In the genomic region with DNA sequence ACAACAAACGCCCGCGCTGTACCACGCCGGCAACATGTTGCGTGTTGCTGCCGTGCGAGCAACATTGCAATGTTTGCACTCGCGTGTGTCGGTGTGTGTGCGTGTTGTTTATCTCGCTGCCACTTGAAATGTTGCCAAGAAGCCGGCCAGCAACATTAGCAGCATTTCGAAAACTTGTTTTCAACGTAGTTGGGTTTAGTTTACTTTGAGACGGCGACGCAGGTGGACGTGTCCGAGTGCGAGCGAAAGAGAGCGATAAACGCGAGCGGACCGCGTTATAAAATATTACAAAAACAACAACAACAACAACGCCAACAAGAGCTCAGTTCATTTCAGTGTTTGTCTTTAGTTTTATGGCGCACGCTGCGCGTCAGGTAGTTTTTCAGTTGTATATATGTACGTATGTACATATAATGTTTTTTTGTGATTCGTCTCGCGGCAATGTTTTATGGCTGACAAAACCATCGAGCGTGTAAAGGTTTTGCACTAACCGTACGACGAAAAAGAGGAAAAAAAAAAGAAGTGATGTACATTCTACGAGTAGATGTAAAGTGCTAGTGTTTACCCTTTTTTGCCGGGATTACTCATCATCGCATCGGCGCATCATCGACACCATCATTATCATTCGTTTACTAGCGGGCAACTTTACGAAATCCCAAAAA, we compare ENCODE assay signal across 5 fruit fly cellular contexts.
TF ChIP-seq lines count a peak whose summit lies in the region.

A gene (plus strand): TSS at position 196 of the 662 bp plus-strand sequence.

- TF ChIP-seq CTCF in whole organism, embryonic (GFP tag; optimal IDR thresholded peaks at IDR 0.05; lab: Kevin White, UChicago) = peak; percentile 37

TF ChIP-seq in whole organism, adult, 20 proteins besides CTCF, POLR2A, EP300 and RAD21 (continues in another document):
- TF ChIP-seq pad (GFP tag; optimal IDR thresholded peaks at IDR 0.05; lab: Kevin White, UChicago) = peak; percentile 22
- TF ChIP-seq kay (GFP tag; lab: Kevin White, UChicago; ENCODE audit: borderline replicate concordance) = peak; percentile 58
- peak; percentile 47 for TF ChIP-seq toe (GFP tag; optimal IDR thresholded peaks at IDR 0.05; lab: Kevin White, UChicago)
- no peak for TF ChIP-seq CG5204 (GFP tag; optimal IDR thresholded peaks at IDR 0.05; lab: Kevin White, UChicago)
- TF ChIP-seq Clk (GFP tag; optimal IDR thresholded peaks at IDR 0.05; lab: Kevin White, UChicago) = no peak
- peak; percentile 82 for TF ChIP-seq CG12768 (GFP tag; optimal IDR thresholded peaks at IDR 0.05; lab: Kevin White, UChicago)
- TF ChIP-seq cnc (optimal IDR thresholded peaks at IDR 0.05; lab: Kevin White, UChicago) = no peak
- peak; percentile 37 for TF ChIP-seq CG11617 (GFP tag; optimal IDR thresholded peaks at IDR 0.05; lab: Kevin White, UChicago)
- peak; percentile 59 for TF ChIP-seq CG33017 (tag; optimal IDR thresholded peaks at IDR 0.05; lab: Kevin White, UChicago)
- TF ChIP-seq Mnt (GFP tag; optimal IDR thresholded peaks at IDR 0.05; lab: Kevin White, UChicago) = peak; percentile 82
- TF ChIP-seq bab1 (GFP tag; optimal IDR thresholded peaks at IDR 0.05; lab: Kevin White, UChicago) = peak; percentile 50
- peak; percentile 60 for TF ChIP-seq Hr96 (GFP tag; optimal IDR thresholded peaks at IDR 0.05; lab: Kevin White, UChicago)
- peak; percentile 62 for TF ChIP-seq CG7101 (tag; optimal IDR thresholded peaks at IDR 0.05; lab: Kevin White, UChicago)
- TF ChIP-seq cic (GFP tag; optimal IDR thresholded peaks at IDR 0.05; lab: Kevin White, UChicago) = peak; percentile 62
- TF ChIP-seq CG1620 (GFP tag; optimal IDR thresholded peaks at IDR 0.05; lab: Kevin White, UChicago) = no peak
- TF ChIP-seq tj (GFP tag; optimal IDR thresholded peaks at IDR 0.05; lab: Kevin White, UChicago) = peak; percentile 72

TF ChIP-seq in whole organism, embryonic, 481 proteins besides CTCF, POLR2A, EP300 and RAD21 (continues in another document):
- TF ChIP-seq D19B (GFP tag; optimal IDR thresholded peaks at IDR 0.05; lab: Kevin White, UChicago) (no peak), CG7745 (tag; optimal IDR thresholded peaks at IDR 0.05; lab: Kevin White, UChicago) (no peak), CG18262 (tag; optimal IDR thresholded peaks at IDR 0.05; lab: Kevin White, UChicago) (no peak), CG42726 (GFP tag; IDR thresholded peaks at IDR 0.05; lab: Robert Waterston, UW; ENCODE audit: partially characterized antibody) (peak; percentile 54; the same call in 1 of the 2 replicates), CG10979 (tag; optimal IDR thresholded peaks at IDR 0.05; lab: Kevin White, UChicago) (no peak), chm (GFP tag; IDR thresholded peaks at IDR 0.05; lab: Robert Waterston, UW) (peak; percentile 78), CG7987 (GFP tag; optimal IDR thresholded peaks at IDR 0.05; lab: Kevin White, UChicago) (peak; percentile 81), E2f1 (GFP tag; IDR thresholded peaks at IDR 0.05; lab: Robert Waterston, UW) (no peak), Gug (GFP tag; IDR thresholded peaks at IDR 0.05; lab: Robert Waterston, UW) (no peak), Usf (GFP tag; optimal IDR thresholded peaks at IDR 0.05; lab: Kevin White, UChicago) (no peak), CG10565 (GFP tag; optimal IDR thresholded peaks at IDR 0.05; lab: Kevin White, UChicago) (no peak), Xrp1 (GFP tag; IDR thresholded peaks at IDR 0.05; lab: Robert Waterston, UW) (no peak; the same call in 1 of the 2 replicates), tup (GFP tag; optimal IDR thresholded peaks at IDR 0.05; lab: Kevin White, UChicago) (no peak), CG9876 (GFP tag; optimal IDR thresholded peaks at IDR 0.05; lab: Kevin White, UChicago) (peak; percentile 3), hkb (optimal IDR thresholded peaks at IDR 0.05; lab: Kevin White, UChicago) (no peak), hkb (GFP tag; IDR thresholded peaks at IDR 0.05; lab: Robert Waterston, UW) (peak; percentile 75), Blimp-1 (GFP tag; optimal IDR thresholded peaks at IDR 0.05; lab: Kevin White, UChicago) (peak; percentile 11)

TF ChIP-seq in whole organism, prepupa, 60 proteins besides CTCF, POLR2A, EP300 and RAD21 (continues in another document):
- TF ChIP-seq topi (GFP tag; optimal IDR thresholded peaks at IDR 0.05; lab: Kevin White, UChicago) = peak; percentile 1
- TF ChIP-seq CG3919 (GFP tag; optimal IDR thresholded peaks at IDR 0.05; lab: Kevin White, UChicago) = peak; percentile 32
- peak; percentile 39 for TF ChIP-seq svp (GFP tag; lab: Kevin White, UChicago)
- no peak for TF ChIP-seq Hr4 (GFP tag; optimal IDR thresholded peaks at IDR 0.05; lab: Kevin White, UChicago)
- TF ChIP-seq esn (GFP tag; optimal IDR thresholded peaks at IDR 0.05; lab: Kevin White, UChicago) = no peak
- TF ChIP-seq CG10631 (GFP tag; optimal IDR thresholded peaks at IDR 0.05; lab: Kevin White, UChicago) = no peak
- TF ChIP-seq dsx (GFP tag; optimal IDR thresholded peaks at IDR 0.05; lab: Kevin White, UChicago; ENCODE audit: poor library complexity, severe bottlenecking) = peak; percentile 58
- no peak for TF ChIP-seq CG11294 (GFP tag; IDR thresholded peaks at IDR 0.05; lab: Robert Waterston, UW)
- TF ChIP-seq CG6163 (GFP tag; IDR thresholded peaks at IDR 0.05; lab: Robert Waterston, UW) = peak; percentile 57; the same call in 2 of the 3 replicates
- no peak for TF ChIP-seq achi (GFP tag; optimal IDR thresholded peaks at IDR 0.05; lab: Kevin White, UChicago)
- no peak for TF ChIP-seq dac (GFP tag; optimal IDR thresholded peaks at IDR 0.05; lab: Kevin White, UChicago)
- peak; percentile 46 for TF ChIP-seq Eip75B (GFP tag; optimal IDR thresholded peaks at IDR 0.05; lab: Kevin White, UChicago)
- TF ChIP-seq CG8119 (GFP tag; IDR thresholded peaks at IDR 0.05; lab: Robert Waterston, UW) = no peak; the same call in 2 of the 3 replicates
- TF ChIP-seq net (GFP tag; optimal IDR thresholded peaks at IDR 0.05; lab: Kevin White, UChicago) = peak; percentile 48
- TF ChIP-seq CG6808 (GFP tag; optimal IDR thresholded peaks at IDR 0.05; lab: Kevin White, UChicago) = peak; percentile 30
- TF ChIP-seq CG3032 (tag; optimal IDR thresholded peaks at IDR 0.05; lab: Kevin White, UChicago) = peak; percentile 13
- no peak for TF ChIP-seq CG6854 (GFP tag; optimal IDR thresholded peaks at IDR 0.05; lab: Kevin White, UChicago)

TF ChIP-seq in whole organism, pupa, 21 proteins besides CTCF, POLR2A, EP300 and RAD21 (continues in another document):
- peak; percentile 63 for TF ChIP-seq Pif1A (GFP tag; optimal IDR thresholded peaks at IDR 0.05; lab: Kevin White, UChicago)
- TF ChIP-seq CG12605 (GFP tag; IDR thresholded peaks at IDR 0.05; lab: Robert Waterston, UW) = no peak; the same call in 1 of the 2 replicates
- TF ChIP-seq CG10348 (GFP tag; IDR thresholded peaks at IDR 0.05; lab: Robert Waterston, UW) = no peak
- TF ChIP-seq CG17806 (tag; optimal IDR thresholded peaks at IDR 0.05; lab: Kevin White, UChicago) = no peak
- peak; percentile 50 for TF ChIP-seq CG32121 (GFP tag; IDR thresholded peaks at IDR 0.05; lab: Robert Waterston, UW)
- TF ChIP-seq CG9948 (tag; optimal IDR thresholded peaks at IDR 0.05; lab: Kevin White, UChicago) = no peak
- no peak for TF ChIP-seq rn (GFP tag; IDR thresholded peaks at IDR 0.05; lab: Robert Waterston, UW)
- no peak for TF ChIP-seq CG8159 (tag; optimal IDR thresholded peaks at IDR 0.05; lab: Kevin White, UChicago)
- no peak for TF ChIP-seq CG15710 (tag; optimal IDR thresholded peaks at IDR 0.05; lab: Kevin White, UChicago)
- TF ChIP-seq CG4496 (GFP tag; IDR thresholded peaks at IDR 0.05; lab: Robert Waterston, UW) = peak; percentile 64; the same call in 2 of the 3 replicates
- no peak for TF ChIP-seq CG8301 (tag; optimal IDR thresholded peaks at IDR 0.05; lab: Kevin White, UChicago)
- TF ChIP-seq Ets98B (GFP tag; IDR thresholded peaks at IDR 0.05; lab: Robert Waterston, UW) = peak; percentile 62; the same call in 1 of the 2 replicates
- peak; percentile 73 for TF ChIP-seq EcR (GFP tag; optimal IDR thresholded peaks at IDR 0.05; lab: Kevin White, UChicago)
- TF ChIP-seq Pif1B (GFP tag; optimal IDR thresholded peaks at IDR 0.05; lab: Kevin White, UChicago) = peak; percentile 7
- peak; percentile 27 for TF ChIP-seq gl (tag; optimal IDR thresholded peaks at IDR 0.05; lab: Kevin White, UChicago)
- TF ChIP-seq CG14655 (GFP tag; optimal IDR thresholded peaks at IDR 0.05; lab: Kevin White, UChicago) = no peak
- no peak for TF ChIP-seq D1 (tag; optimal IDR thresholded peaks at IDR 0.05; lab: Kevin White, UChicago)
- peak; percentile 65 for TF ChIP-seq CG13204 (GFP tag; optimal IDR thresholded peaks at IDR 0.05; lab: Kevin White, UChicago)
- TF ChIP-seq CG34367 (tag; optimal IDR thresholded peaks at IDR 0.05; lab: Kevin White, UChicago) = no peak

TF ChIP-seq in whole organism, wandering third instar larva, 38 proteins besides CTCF, POLR2A, EP300 and RAD21:
- TF ChIP-seq sv (GFP tag; optimal IDR thresholded peaks at IDR 0.05; lab: Kevin White, UChicago) = no peak
- no peak for TF ChIP-seq Hr83 (GFP tag; optimal IDR thresholded peaks at IDR 0.05; lab: Kevin White, UChicago; ENCODE audit: poor library complexity, severe bottlenecking)
- TF ChIP-seq tai (GFP tag; optimal IDR thresholded peaks at IDR 0.05; lab: Kevin White, UChicago) = peak; percentile 41
- TF ChIP-seq rgr (GFP tag; optimal IDR thresholded peaks at IDR 0.05; lab: Kevin White, UChicago) = peak; percentile 12
- peak; percentile 34 for TF ChIP-seq Dif (GFP tag; optimal IDR thresholded peaks at IDR 0.05; lab: Kevin White, UChicago; ENCODE audit: partially characterized antibody)
- peak; percentile 7 for TF ChIP-seq h (GFP tag; optimal IDR thresholded peaks at IDR 0.05; lab: Kevin White, UChicago)
- TF ChIP-seq CrebA (GFP tag; optimal IDR thresholded peaks at IDR 0.05; lab: Kevin White, UChicago; ENCODE audit: borderline replicate concordance) = peak; percentile 43
- peak in 1 of 2 experiments; percentile 16 for TF ChIP-seq foxo (GFP tag; optimal IDR thresholded peaks at IDR 0.05; lab: Kevin White, UChicago)
- TF ChIP-seq ey (GFP tag; optimal IDR thresholded peaks at IDR 0.05; lab: Kevin White, UChicago) = no peak
- peak; percentile 26 for TF ChIP-seq N (GFP tag; optimal IDR thresholded peaks at IDR 0.05; lab: Kevin White, UChicago)
- peak; percentile 61 for TF ChIP-seq fru (GFP tag; optimal IDR thresholded peaks at IDR 0.05; lab: Kevin White, UChicago)
